Worm (Caenorhabditis elegans) whole organism, young adult: ENCODE results near the gene C34D4.2.
A peak's percentile ranks its signal among the peaks of the same experiment; 100 is the strongest.

ENCODE experiments used
- B0019.2 ChIP-seq: fragments of 200-800 bp; sonication (Bioruptor generic); conservative IDR thresholded peaks from 2 replicates; pipeline ENCODE4 v1.3.6; 2022; ENCODE audit warnings: missing genetic modification reagents, missing genetic modification characterization, missing compliant biosample characterization
- B0336.3 ChIP-seq: fragments of 200-800 bp; sonication (Bioruptor generic); IDR thresholded peaks from 2 replicates; pipeline ENCODE4 v1.3.6; 2022; ENCODE audit warnings: missing genetic modification characterization, missing compliant biosample characterization
- F49E8.2 ChIP-seq: sonication (generic microtip); optimal IDR thresholded peaks from 3 replicates; lab custom pipeline; 2017; ENCODE audit warnings: missing genetic modification characterization, mild to moderate bottlenecking, missing compliant biosample characterization, antibody characterized with exemption, moderate library complexity; ENCODE audit not compliant: insufficient read depth
- Y67H2A.10 ChIP-seq: fragments of 200-800 bp; sonication (Bioruptor generic); conservative IDR thresholded peaks from 2 replicates; pipeline ENCODE4 v1.3.6; 2022; ENCODE audit warnings: missing genetic modification reagents, missing genetic modification characterization, missing compliant biosample characterization
- akir-1 ChIP-seq: fragments of 200-800 bp; sonication (Bioruptor generic); optimal IDR thresholded peaks from 2 replicates; lab custom pipeline; 2018; ENCODE audit warnings: mild to moderate bottlenecking, missing genetic modification characterization, moderate library complexity, missing compliant biosample characterization
- aptf-2 ChIP-seq: fragments of 200-800 bp; sonication (Bioruptor generic); conservative IDR thresholded peaks from 2 replicates; pipeline ENCODE4 v1.3.6; 2022; ENCODE audit warnings: missing genetic modification reagents, missing genetic modification characterization, missing compliant biosample characterization
- aptf-3 ChIP-seq: fragments of 200-800 bp; sonication (Bioruptor generic); IDR thresholded peaks from 2 replicates; pipeline ENCODE4 v1.3.6; 2022; ENCODE audit warnings: missing genetic modification characterization, missing compliant biosample characterization
- attf-3 ChIP-seq: fragments of 200-800 bp; sonication (Bioruptor generic); conservative IDR thresholded peaks from 2 replicates; pipeline ENCODE4 v1.3.6; 2022; ENCODE audit warnings: missing genetic modification reagents, missing genetic modification characterization, missing compliant biosample characterization
- cebp-1 ChIP-seq, 2 experiments: fragments of 200-800 bp in 1 of 2; sonication (Bioruptor generic) in 1 of 2; sonication (generic microtip) in 1 of 2; IDR thresholded peaks in 1 of 2; optimal IDR thresholded peaks in 1 of 2; 2 replicates each; pipeline versions ENCODE4 v1.3.6 to Lab custom; 2017 to 2022; ENCODE audit warnings: missing compliant biosample characterization in 2 of 2, missing genetic modification characterization in 2 of 2, mild to moderate bottlenecking in 1 of 2, missing genetic modification reagents in 1 of 2, moderate library complexity in 1 of 2
- ceh-27 ChIP-seq: fragments of 200-800 bp; sonication (Bioruptor generic); optimal IDR thresholded peaks from 2 replicates; lab custom pipeline; 2018; ENCODE audit warnings: mild to moderate bottlenecking, missing genetic modification characterization, moderate library complexity, missing compliant biosample characterization
- egl-18 ChIP-seq: fragments of 200-800 bp; sonication (Bioruptor generic); IDR thresholded peaks from 2 replicates; pipeline ENCODE4 v1.3.6; 2022; ENCODE audit warnings: missing genetic modification reagents, missing genetic modification characterization, missing compliant biosample characterization
- gei-17 ChIP-seq: fragments of 200-800 bp; sonication (Bioruptor generic); optimal IDR thresholded peaks from 2 replicates; lab custom pipeline; 2018; ENCODE audit warnings: mild to moderate bottlenecking, missing genetic modification characterization, missing compliant biosample characterization
- him-1 ChIP-seq: sonication (generic microtip); optimal IDR thresholded peaks from 2 replicates; lab custom pipeline; 2016; ENCODE audit warnings: missing genotype, missing genetic modification reagents, missing genetic modification characterization, missing compliant biosample characterization
- hlh-26 ChIP-seq: fragments of 200-800 bp; sonication (Bioruptor generic); conservative IDR thresholded peaks from 2 replicates; pipeline ENCODE4 v1.3.6; 2022; ENCODE audit warnings: missing genetic modification reagents, missing genetic modification characterization, missing compliant biosample characterization
- hmg-20 ChIP-seq: fragments of 200-800 bp; sonication (Bioruptor generic); IDR thresholded peaks from 2 replicates; pipeline ENCODE4 v1.3.6; 2022; ENCODE audit warnings: missing genetic modification reagents, missing genetic modification characterization, missing compliant biosample characterization
- hrde-1 ChIP-seq: sonication (generic microtip); optimal IDR thresholded peaks from 2 replicates; lab custom pipeline; 2016; ENCODE audit warnings: missing genetic modification characterization, mild to moderate bottlenecking, missing compliant biosample characterization, moderate library complexity, missing genotype, missing genetic modification reagents, borderline replicate concordance
- lag-1 ChIP-seq: fragments of 200-800 bp; sonication (Bioruptor generic); IDR thresholded peaks from 2 replicates; pipeline ENCODE4 v1.3.6; 2022; ENCODE audit warnings: missing genetic modification reagents, missing genetic modification characterization, missing compliant biosample characterization
- let-526 ChIP-seq: fragments of 200-800 bp; sonication (Bioruptor generic); IDR thresholded peaks from 2 replicates; pipeline ENCODE4 v1.3.6; 2022; ENCODE audit warnings: missing genetic modification reagents, missing genetic modification characterization, missing compliant biosample characterization
- lin-40 ChIP-seq: sonication (generic microtip); optimal IDR thresholded peaks from 2 replicates; lab custom pipeline; 2016; ENCODE audit warnings: missing genetic modification characterization, mild to moderate bottlenecking, missing compliant biosample characterization, missing genotype, missing genetic modification reagents
- madf-3 ChIP-seq: fragments of 200-800 bp; sonication (Bioruptor generic); IDR thresholded peaks from 2 replicates; pipeline ENCODE4 v1.3.6; 2022; ENCODE audit warnings: missing genetic modification reagents, missing genetic modification characterization, missing compliant biosample characterization
- nfya-2 ChIP-seq: fragments of 200-800 bp; sonication (Bioruptor generic); IDR thresholded peaks from 2 replicates; pipeline ENCODE4 v1.3.6; 2022; ENCODE audit warnings: missing genetic modification reagents, missing genetic modification characterization, missing compliant biosample characterization
- nhr-80 ChIP-seq: sonication (generic microtip); optimal IDR thresholded peaks from 2 replicates; lab custom pipeline; 2016; ENCODE audit warnings: missing genetic modification characterization, missing compliant biosample characterization
- nhr-90 ChIP-seq: sonication (generic microtip); optimal IDR thresholded peaks from 2 replicates; lab custom pipeline; 2016; ENCODE audit warnings: missing genotype, mild to moderate bottlenecking, missing genetic modification characterization, missing compliant biosample characterization
- rpc-1 ChIP-seq, 2 experiments: fragments of 150-350 bp in 1 of 2; sonication (generic microtip) in 1 of 2; optimal IDR thresholded peaks; 2 replicates each; lab custom pipeline; 2014 to 2018; ENCODE audit warnings: missing biosample characterization in 1 of 2, missing genetic modification characterization in 1 of 2, missing genetic modification reagents in 1 of 2, missing genotype in 1 of 2
- snpc-3.4 ChIP-seq: sonication (generic microtip); optimal IDR thresholded peaks from 2 replicates; lab custom pipeline; 2017; ENCODE audit warnings: missing genetic modification characterization, mild to moderate bottlenecking, missing compliant biosample characterization, antibody characterized with exemption, moderate library complexity, missing genotype, missing genetic modification reagents
- snpc-4 ChIP-seq, 5 experiments: fragments of 150-350 bp in 1 of 5; sonication (generic microtip) in 4 of 5; optimal IDR thresholded peaks; 2 replicates each; lab custom pipeline; 2014 to 2018; ENCODE audit warnings: missing genetic modification characterization in 5 of 5, missing biosample characterization in 3 of 5, antibody characterized with exemption in 2 of 5, mild to moderate bottlenecking in 2 of 5, missing compliant biosample characterization in 2 of 5, missing genotype in 2 of 5, moderate library complexity in 2 of 5, missing genetic modification reagents in 1 of 5
- tbp1 ChIP-seq: fragments of 200-800 bp; sonication (Bioruptor generic); optimal IDR thresholded peaks from 2 replicates; lab custom pipeline; 2018; ENCODE audit warnings: mild to moderate bottlenecking, missing genetic modification characterization, missing compliant biosample characterization
- tbx-9 ChIP-seq: sonication (generic microtip); optimal IDR thresholded peaks from 2 replicates; lab custom pipeline; 2016; ENCODE audit warnings: borderline replicate concordance, missing genetic modification characterization, inconsistent platforms, missing compliant biosample characterization
- ztf-18 ChIP-seq: sonication (generic microtip); optimal IDR thresholded peaks from 2 replicates; lab custom pipeline; 2016; ENCODE audit warnings: missing genotype, mild to moderate bottlenecking, missing genetic modification characterization, missing compliant biosample characterization
- ztf-22 ChIP-seq: fragments of 200-800 bp; sonication (Bioruptor generic); optimal IDR thresholded peaks from 2 replicates; lab custom pipeline; 2018; ENCODE audit warnings: mild to moderate bottlenecking, missing genetic modification characterization, moderate library complexity, missing compliant biosample characterization

C34D4.2 gene

ce11 chrIV:7152409-7152808 is 2.0 kb upstream of the C34D4.2 start, which contains the start of gene col-113:
col-113 (minus strand) TSS chrIV:7152509.
- TF ChIP-seq Y67H2A.10 (GFP tag; lab: Robert Waterston, UW) = no peak
- no peak for TF ChIP-seq rpc-1 (optimal IDR thresholded peaks at IDR 0.05; lab: Kevin White, UChicago)
- TF ChIP-seq rpc-1 (tag; optimal IDR thresholded peaks at IDR 0.05; lab: Kevin White, UChicago) = no peak
- no peak for TF ChIP-seq nfya-2 (GFP tag; lab: Robert Waterston, UW)
- TF ChIP-seq madf-3 (GFP tag; lab: Robert Waterston, UW) = no peak
- no peak for TF ChIP-seq tbx-9 (tag; lab: Kevin White, UChicago)
- no peak for TF ChIP-seq F49E8.2 (tag; lab: Kevin White, UChicago)
- TF ChIP-seq ztf-22 = no peak
- no peak for TF ChIP-seq snpc-3.4 (tag; lab: Kevin White, UChicago)
- no peak for TF ChIP-seq hrde-1 (tag; lab: Kevin White, UChicago)
- TF ChIP-seq, all 124 proteins: peak for 0

- TF ChIP-seq aptf-2 (GFP tag; lab: Robert Waterston, UW) (no peak), egl-18 (GFP tag; lab: Robert Waterston, UW) (no peak), lin-40 (no peak)
- TF ChIP-seq, all 124 proteins: peak for 0
Measured at ce11 chrIV:7153362-7153761, 1.1 kb upstream of the C34D4.2 start, which contains the start of gene C34D4.3. C34D4.3 (plus strand) TSS chrIV:7153662.

ce11 chrIV:7156356-7156755 is 1.9 kb downstream of the C34D4.2 start, which contains the start of gene maph-9:
maph-9 (plus strand) TSS chrIV:7156628.
- TF ChIP-seq nhr-80 (tag; lab: Kevin White, UChicago) (no peak), nhr-90 (tag; lab: Kevin White, UChicago) (no peak), hlh-26 (no peak), akir-1 (no peak), snpc-3.4 (tag; lab: Kevin White, UChicago) (no peak)

ce11 chrIV:7158161-7158560 is 3.7 kb downstream of the C34D4.2 start:
- TF ChIP-seq snpc-4 (GFP tag; optimal IDR thresholded peaks at IDR 0.05; lab: Kevin White, UChicago) (no peak), snpc-4 (tag; optimal IDR thresholded peaks at IDR 0.05; lab: Kevin White, UChicago) (no peak), tbp1 (GFP tag; lab: Kevin White, UChicago) (no peak), ztf-18 (no peak), ceh-27 (GFP tag; lab: Kevin White, UChicago) (no peak), him-1 (tag; lab: Kevin White, UChicago) (no peak), ztf-22 (no peak), nfya-2 (GFP tag; lab: Robert Waterston, UW) (no peak), F49E8.2 (tag; lab: Kevin White, UChicago) (no peak), aptf-3 (GFP tag; lab: Robert Waterston, UW) (no peak), B0336.3 (GFP tag; lab: Robert Waterston, UW) (no peak), tbx-9 (tag; lab: Kevin White, UChicago) (no peak), lag-1 (GFP tag; lab: Robert Waterston, UW) (no peak)
- TF ChIP-seq, all 124 proteins: peak for 0

- TF ChIP-seq ztf-18 (no peak), hrde-1 (tag; lab: Kevin White, UChicago) (peak; percentile 11)
Measured at ce11 chrIV:7159586-7159985, 5.1 kb downstream of the C34D4.2 start.

ce11 chrIV:7165723-7166122 is 11.3 kb downstream of the C34D4.2 start, which contains the start of gene rpc-1:
rpc-1 (minus strand) TSS chrIV:7165748.
- TF ChIP-seq hmg-20 (GFP tag; lab: Robert Waterston, UW) (no peak), B0019.2 (GFP tag; lab: Robert Waterston, UW) (no peak), cebp-1 (GFP tag; IDR thresholded peaks at IDR 0.05; lab: Robert Waterston, UW) (peak; percentile 43; the same call in 1 of the 2 replicates), cebp-1 (tag; optimal IDR thresholded peaks at IDR 0.05; lab: Kevin White, UChicago) (peak; percentile 88), let-526 (no peak), attf-3 (peak; percentile 91), hrde-1 (tag; lab: Kevin White, UChicago) (no peak), gei-17 (GFP tag; lab: Kevin White, UChicago) (no peak)
